Worm (Caenorhabditis elegans) whole organism, early embryonic: ENCODE measurements around the gene C16C8.27.

Experiments used
- F13C5.2 ChIP-seq: sonication (generic microtip); optimal IDR thresholded peaks from 2 replicates; lab custom pipeline; 2017; ENCODE audit warnings: mild to moderate bottlenecking, missing genetic modification characterization, inconsistent platforms, missing compliant biosample characterization
- aly-1 ChIP-seq: sonication (generic microtip); optimal IDR thresholded peaks from 2 replicates; lab custom pipeline; 2016; ENCODE audit warnings: missing genetic modification characterization, missing compliant biosample characterization
- ama-1 ChIP-seq: fragments of 150-350 bp; optimal IDR thresholded peaks from 2 replicates; lab custom pipeline; 2014
- ceh-13 ChIP-seq: fragments of 200-800 bp; sonication (Bioruptor generic); optimal IDR thresholded peaks from 2 replicates; lab custom pipeline; 2018; ENCODE audit warnings: mild to moderate bottlenecking, missing genetic modification characterization, missing compliant biosample characterization
- ets-7 ChIP-seq: sonication (generic microtip); optimal IDR thresholded peaks from 2 replicates; lab custom pipeline; 2016; ENCODE audit warnings: missing genotype, missing genetic modification characterization, missing compliant biosample characterization
- flt-1 ChIP-seq: fragments of 200-800 bp; sonication (Bioruptor generic); IDR thresholded peaks from 2 replicates; pipeline ENCODE4 v1.3.6; 2022; ENCODE audit warnings: missing genetic modification characterization, missing compliant biosample characterization
- hnd-1 ChIP-seq: sonication (generic microtip); optimal IDR thresholded peaks from 2 replicates; lab custom pipeline; 2016; ENCODE audit warnings: missing genetic modification characterization, missing compliant biosample characterization
- pes-1 ChIP-seq: fragments of 200-800 bp; sonication (Bioruptor generic); IDR thresholded peaks from 2 replicates; pipeline ENCODE4 v1.3.6; 2022; ENCODE audit warnings: missing genetic modification reagents, missing genetic modification characterization, missing compliant biosample characterization
- scrt-1 ChIP-seq: fragments of 200-800 bp; sonication (Bioruptor generic); IDR thresholded peaks from 2 replicates; pipeline ENCODE4 v1.3.6; 2022; ENCODE audit warnings: missing genetic modification characterization, missing compliant biosample characterization
- sea-1 ChIP-seq: fragments of 200-800 bp; sonication (Bioruptor generic); conservative IDR thresholded peaks from 2 replicates; pipeline ENCODE4 v1.3.6; 2022; ENCODE audit warnings: missing genetic modification characterization, missing compliant biosample characterization
- tbx-11 ChIP-seq: fragments of 200-800 bp; sonication (Bioruptor generic); IDR thresholded peaks from 2 replicates; pipeline ENCODE4 v1.3.6; 2022; ENCODE audit warnings: missing genetic modification characterization, missing compliant biosample characterization
- tbx-37 ChIP-seq: fragments of 200-800 bp; sonication (Bioruptor generic); conservative IDR thresholded peaks from 2 replicates; pipeline ENCODE4 v1.3.6; 2022; ENCODE audit warnings: missing genetic modification reagents, missing genetic modification characterization, missing compliant biosample characterization

DNA sequence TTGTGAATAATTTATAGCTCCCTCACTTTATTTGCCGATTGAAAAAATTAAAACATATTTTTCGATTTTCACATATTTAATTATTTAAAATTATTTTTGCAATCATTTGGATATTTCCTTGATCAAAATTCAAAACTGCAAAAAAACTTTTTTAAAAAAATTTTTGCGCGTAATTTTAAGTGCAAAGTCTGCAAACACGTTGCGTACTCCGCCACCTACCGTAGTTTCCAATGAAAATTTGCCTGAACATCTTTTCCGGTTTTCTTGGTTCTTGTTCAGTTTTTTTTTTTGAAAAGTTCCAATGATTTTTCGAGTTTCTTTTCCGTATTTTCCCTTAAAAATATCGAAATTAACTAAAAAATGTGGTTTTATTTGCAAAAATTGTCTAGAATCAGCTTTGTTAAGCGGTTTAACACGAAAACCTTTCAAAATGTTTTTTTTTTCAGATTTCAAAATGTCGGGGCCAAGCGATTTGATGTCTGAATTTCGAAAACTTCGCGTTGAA is 7.4 kb downstream of the C16C8.27 start, which contains the start of gene C16C8.25:
- TF ChIP-seq ama-1 (lab: Kevin White, UChicago) (no peak), aly-1 (no peak), F13C5.2 (tag; lab: Kevin White, UChicago) (no peak), flt-1 (GFP tag; lab: Robert Waterston, UW) (no peak), hnd-1 (tag; lab: Kevin White, UChicago) (no peak), tbx-37 (GFP tag; lab: Robert Waterston, UW) (no peak), ceh-13 (GFP tag; lab: Kevin White, UChicago) (no peak), ets-7 (tag; lab: Kevin White, UChicago) (no peak), pes-1 (no peak), sea-1 (GFP tag; lab: Robert Waterston, UW) (no peak), tbx-11 (GFP tag; lab: Robert Waterston, UW) (no peak), scrt-1 (no peak)
